Worm (Caenorhabditis elegans) whole organism, midembryonic: ENCODE measurements around the gene F19B2.6.

Experiments
- T22C8.4 ChIP-seq: fragments of 200-800 bp; sonication (Bioruptor generic); IDR thresholded peaks from 2 replicates; pipeline ENCODE4 v1.3.6; 2022; ENCODE audit warnings: missing genetic modification characterization, missing compliant biosample characterization
- cog-1 ChIP-seq: sonication (generic microtip); optimal IDR thresholded peaks from 2 replicates; lab custom pipeline; 2016; ENCODE audit warnings: missing genetic modification characterization, missing compliant biosample characterization
- flt-1 ChIP-seq: fragments of 200-800 bp; sonication (Bioruptor generic); IDR thresholded peaks from 2 replicates; pipeline ENCODE4 v1.3.6; 2022; ENCODE audit warnings: missing genetic modification characterization, missing compliant biosample characterization
- klf-2 ChIP-seq: fragments of 200-800 bp; sonication (Bioruptor generic); conservative IDR thresholded peaks from 2 replicates; pipeline ENCODE4 v1.3.6; 2022; ENCODE audit warnings: missing genetic modification reagents, missing genetic modification characterization, missing compliant biosample characterization
- med-1 ChIP-seq: sonication (generic microtip); optimal IDR thresholded peaks from 2 replicates; lab custom pipeline; 2017; ENCODE audit warnings: missing genetic modification characterization, mild to moderate bottlenecking, missing compliant biosample characterization, antibody characterized with exemption, missing genetic modification reagents; ENCODE audit not compliant: insufficient read depth
- ref-1 ChIP-seq: fragments of 200-800 bp; sonication (Bioruptor generic); conservative IDR thresholded peaks from 2 replicates; pipeline ENCODE4 v1.3.6; 2022; ENCODE audit warnings: missing genetic modification reagents, missing genetic modification characterization, missing compliant biosample characterization
- tab-1 ChIP-seq: fragments of 200-800 bp; sonication (Bioruptor generic); IDR thresholded peaks from 2 replicates; pipeline ENCODE4 v1.3.6; 2022; ENCODE audit warnings: missing genetic modification characterization, missing compliant biosample characterization
- ztf-23 ChIP-seq: fragments of 200-800 bp; sonication (Bioruptor generic); IDR thresholded peaks from 2 replicates; pipeline ENCODE4 v1.3.6; 2022; ENCODE audit warnings: missing genetic modification reagents, missing genetic modification characterization, missing compliant biosample characterization
- ztf-29 ChIP-seq: fragments of 200-800 bp; sonication (Bioruptor generic); IDR thresholded peaks from 2 replicates; pipeline ENCODE4 v1.3.6; 2022; ENCODE audit warnings: missing genetic modification reagents, missing genetic modification characterization, missing compliant biosample characterization

DNA sequence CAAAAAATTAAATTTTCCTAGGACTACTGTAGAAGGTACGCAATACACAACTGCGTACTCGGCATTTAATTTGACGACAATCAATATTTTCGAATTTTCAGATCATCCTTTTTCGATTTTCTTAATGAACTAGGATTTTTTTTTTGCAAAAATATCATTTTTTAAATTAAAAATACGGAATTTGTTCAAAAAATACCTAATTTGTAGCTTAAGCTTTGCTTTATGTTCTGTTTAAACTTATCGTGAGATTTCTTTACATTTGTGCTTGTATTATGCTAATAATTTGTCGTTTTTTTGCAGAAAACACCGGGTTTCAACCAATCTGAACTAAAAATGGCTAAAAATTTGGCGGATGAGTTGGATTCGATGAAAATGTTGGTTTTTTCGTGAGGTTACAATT, 38.3 kb downstream of the F19B2.6 start, which contains the start of gene ftr-1:
- no peak for TF ChIP-seq klf-2 (GFP tag; lab: Robert Waterston, UW)
- no peak for TF ChIP-seq cog-1 (tag; lab: Kevin White, UChicago)
- no peak for TF ChIP-seq T22C8.4
- TF ChIP-seq flt-1 (GFP tag; lab: Robert Waterston, UW): no peak
- TF ChIP-seq ref-1 (GFP tag; lab: Robert Waterston, UW): no peak
- no peak for TF ChIP-seq ztf-29 (GFP tag; lab: Robert Waterston, UW)
- no peak for TF ChIP-seq med-1 (GFP tag; lab: Kevin White, UChicago)
- no peak for TF ChIP-seq tab-1 (GFP tag; lab: Robert Waterston, UW)
- TF ChIP-seq ztf-23: no peak
